Worm (Caenorhabditis elegans) whole organism, young adult: ENCODE results near the gene srz-102.

Source experiments
- ama-1 ChIP-seq, 3 experiments: fragments of 150-350 bp in 1 of 3; sonication (generic microtip) in 2 of 3; optimal IDR thresholded peaks; 2 replicates each; lab custom pipeline; 2014 to 2018; ENCODE audit warnings: missing biosample characterization in 2 of 3, missing genetic modification characterization in 2 of 3, missing genetic modification reagents in 2 of 3
- egl-44 ChIP-seq: fragments of 200-800 bp; sonication (Bioruptor generic); IDR thresholded peaks from 2 replicates; pipeline ENCODE4 v1.3.6; 2022; ENCODE audit warnings: missing genetic modification reagents, missing genetic modification characterization, missing compliant biosample characterization
- lin-40 ChIP-seq: sonication (generic microtip); optimal IDR thresholded peaks from 2 replicates; lab custom pipeline; 2016; ENCODE audit warnings: missing genetic modification characterization, mild to moderate bottlenecking, missing compliant biosample characterization, missing genotype, missing genetic modification reagents
- nhr-90 ChIP-seq: sonication (generic microtip); optimal IDR thresholded peaks from 2 replicates; lab custom pipeline; 2016; ENCODE audit warnings: missing genotype, mild to moderate bottlenecking, missing genetic modification characterization, missing compliant biosample characterization

ce11 chrV:16638204-16638603 lies 49.1 kb upstream of the srz-102 start, which contains the start of gene srw-76:
- no peak for TF ChIP-seq egl-44 (GFP tag; lab: Robert Waterston, UW)
- no peak for TF ChIP-seq ama-1 (optimal IDR thresholded peaks at IDR 0.05; lab: Kevin White, UChicago)
- no peak for TF ChIP-seq ama-1 (GFP tag; optimal IDR thresholded peaks at IDR 0.05; lab: Kevin White, UChicago)
- TF ChIP-seq nhr-90 (tag; lab: Kevin White, UChicago) = no peak
- no peak for TF ChIP-seq lin-40 (tag; lab: Kevin White, UChicago)
